Worm (Caenorhabditis elegans) whole organism, L4/young adult: ENCODE results near the gene pgph-2.

Source experiments
- W03F9.2 ChIP-seq: fragments of 150-350 bp; optimal IDR thresholded peaks from 2 replicates; lab custom pipeline; 2014; ENCODE audit warnings: missing biosample characterization, missing genetic modification characterization
- him-1 ChIP-seq: sonication (generic microtip); optimal IDR thresholded peaks from 2 replicates; lab custom pipeline; 2016; ENCODE audit warnings: missing genotype, missing genetic modification reagents, missing genetic modification characterization, missing compliant biosample characterization

- no peak for TF ChIP-seq W03F9.2 (tag; lab: Kevin White, UChicago)
- no peak for TF ChIP-seq him-1 (tag; lab: Kevin White, UChicago)
Measured at ce11 chrV:5769500-5769899, 4.6 kb downstream of the pgph-2 start.
